Worm (Caenorhabditis elegans): ENCODE data around the gene clec-6.

ce11 chrIII:4866762-4867161 is 20.5 kb downstream of the clec-6 start, which contains the start of gene C35D10.17:
- TF ChIP-seq ZK337.2 (GFP tag; IDR thresholded peaks at IDR 0.05) (no peak), lin-39 (tag; optimal IDR thresholded peaks at IDR 0.05) (no peak), ama-1 (optimal IDR thresholded peaks at IDR 0.05) (no peak), sdz-12 (GFP tag; optimal IDR thresholded peaks at IDR 0.05) (no peak), snpc-4 (tag; optimal IDR thresholded peaks at IDR 0.05) (no peak), T26A8.4 (GFP tag; IDR thresholded peaks at IDR 0.05) (no peak), nhr-6 (tag; optimal IDR thresholded peaks at IDR 0.05) (no peak)
